Worm (Caenorhabditis elegans) whole organism, L1 larva: ENCODE measurements around the gene nspa-8.
A peak's percentile ranks its signal among the peaks of the same experiment; 100 is the strongest.

Source experiments
- C04F5.9 ChIP-seq: sonication (generic microtip); optimal IDR thresholded peaks from 2 replicates; lab custom pipeline; 2016; ENCODE audit warnings: missing genetic modification characterization, missing compliant biosample characterization
- C16A3.4 ChIP-seq: fragments of 150-350 bp; optimal IDR thresholded peaks from 2 replicates; lab custom pipeline; 2014; ENCODE audit warnings: missing biosample characterization, missing genetic modification characterization
- F16B12.6 ChIP-seq: fragments of 150-350 bp; optimal IDR thresholded peaks from 2 replicates; lab custom pipeline; 2014; ENCODE audit warnings: missing biosample characterization, missing genetic modification characterization
- Y116A8C.19 ChIP-seq: sonication (generic microtip); optimal IDR thresholded peaks from 2 replicates; lab custom pipeline; 2016; ENCODE audit warnings: missing compliant biosample characterization, missing genetic modification characterization, borderline replicate concordance
- alr-1 ChIP-seq: fragments of 200-800 bp; sonication (Bioruptor generic); optimal IDR thresholded peaks from 2 replicates; lab custom pipeline; 2018; ENCODE audit warnings: borderline replicate concordance, mild to moderate bottlenecking, missing genetic modification characterization, missing compliant biosample characterization
- aly-2 ChIP-seq: fragments of 150-350 bp; optimal IDR thresholded peaks from 2 replicates; lab custom pipeline; 2014; ENCODE audit warnings: missing biosample characterization, missing genetic modification characterization
- ceh-8 ChIP-seq: fragments of 200-800 bp; sonication (Bioruptor generic); optimal IDR thresholded peaks from 2 replicates; lab custom pipeline; 2018; ENCODE audit warnings: mild to moderate bottlenecking, missing genetic modification characterization, moderate library complexity, missing compliant biosample characterization
- ceh-88 ChIP-seq: fragments of 200-800 bp; sonication (Bioruptor generic); IDR thresholded peaks from 2 replicates; pipeline ENCODE4 v1.3.6; 2022; ENCODE audit warnings: missing genetic modification characterization, missing compliant biosample characterization
- dpl-1 ChIP-seq, 3 experiments: fragments of 150-350 bp in 2 of 3; sonication (generic microtip) in 1 of 3; optimal IDR thresholded peaks; 2 replicates each; lab custom pipeline; 2014 to 2017; ENCODE audit warnings: missing biosample characterization in 3 of 3, missing genetic modification characterization in 3 of 3, missing genetic modification reagents in 3 of 3
- egl-13 ChIP-seq: sonication (generic microtip); optimal IDR thresholded peaks from 2 replicates; lab custom pipeline; 2016; ENCODE audit warnings: missing genotype, missing genetic modification reagents, missing genetic modification characterization, missing compliant biosample characterization
- egl-27 ChIP-seq, 2 experiments: fragments of 150-350 bp in 1 of 2; sonication (generic microtip); optimal IDR thresholded peaks; 3 replicates each; lab custom pipeline; 2017 to 2018; ENCODE audit warnings: missing biosample characterization in 2 of 2, missing genetic modification characterization in 2 of 2, missing genetic modification reagents in 2 of 2
- elt-2 ChIP-seq: sonication (generic microtip); optimal IDR thresholded peaks from 2 replicates; lab custom pipeline; 2016; ENCODE audit warnings: missing genetic modification characterization, mild to moderate bottlenecking, inconsistent platforms, missing compliant biosample characterization, missing genetic modification reagents
- elt-3 ChIP-seq, 6 experiments: fragments of 150-350 bp in 1 of 6; sonication (generic microtip); optimal IDR thresholded peaks; 2 replicates each; lab custom pipeline; 2017 to 2018; ENCODE audit warnings: missing biosample characterization in 6 of 6, missing genetic modification characterization in 6 of 6, inconsistent platforms in 1 of 6
- fkh-4 ChIP-seq: sonication (generic microtip); optimal IDR thresholded peaks from 2 replicates; lab custom pipeline; 2016; ENCODE audit warnings: missing compliant biosample characterization, missing genetic modification characterization, borderline replicate concordance
- grh-1 ChIP-seq: fragments of 200-800 bp; sonication (Bioruptor generic); IDR thresholded peaks from 2 replicates; pipeline ENCODE4 v1.3.6; 2022; ENCODE audit warnings: missing genetic modification reagents, missing genetic modification characterization, missing compliant biosample characterization
- isw-1 ChIP-seq: fragments of 200-800 bp; sonication (Bioruptor generic); IDR thresholded peaks from 2 replicates; pipeline ENCODE4 v1.3.6; 2022; ENCODE audit warnings: missing genetic modification characterization, missing compliant biosample characterization
- jun-1 ChIP-seq: fragments of 150-350 bp; optimal IDR thresholded peaks from 2 replicates; lab custom pipeline; 2014; ENCODE audit warnings: missing biosample characterization, missing genetic modification reagents, missing genetic modification characterization
- lin-14 ChIP-seq: fragments of 200-800 bp; sonication (Bioruptor generic); optimal IDR thresholded peaks from 2 replicates; lab custom pipeline; 2018; ENCODE audit warnings: mild to moderate bottlenecking, missing genetic modification characterization, moderate library complexity, missing compliant biosample characterization
- lsy-2 ChIP-seq, 2 experiments: fragments of 150-350 bp; optimal IDR thresholded peaks; 2 replicates each; lab custom pipeline; 2014; ENCODE audit warnings: missing biosample characterization in 2 of 2, missing genetic modification characterization in 2 of 2
- mab-9 ChIP-seq: fragments of 200-800 bp; sonication (Bioruptor generic); IDR thresholded peaks from 2 replicates; pipeline ENCODE4 v1.3.6; 2022; ENCODE audit warnings: missing genetic modification reagents, missing genetic modification characterization, missing compliant biosample characterization
- mdl-1 ChIP-seq, 2 experiments: fragments of 150-350 bp; optimal IDR thresholded peaks; 2 replicates each; lab custom pipeline; 2014 to 2017; ENCODE audit warnings: missing biosample characterization in 2 of 2, missing genetic modification characterization in 2 of 2, inconsistent platforms in 1 of 2
- mep-1 ChIP-seq: fragments of 150-350 bp; optimal IDR thresholded peaks from 2 replicates; lab custom pipeline; 2014; ENCODE audit warnings: missing biosample characterization, missing genetic modification characterization
- nhr-19 ChIP-seq: fragments of 200-800 bp; sonication (Bioruptor generic); conservative IDR thresholded peaks from 2 replicates; pipeline ENCODE4 v1.3.6; 2022; ENCODE audit warnings: missing genetic modification characterization, missing compliant biosample characterization
- nhr-20 ChIP-seq: sonication (generic microtip); optimal IDR thresholded peaks from 2 replicates; lab custom pipeline; 2016; ENCODE audit warnings: mild to moderate bottlenecking, missing genetic modification characterization, missing compliant biosample characterization
- nhr-71 ChIP-seq: sonication (generic microtip); optimal IDR thresholded peaks from 2 replicates; lab custom pipeline; 2016; ENCODE audit warnings: mild to moderate bottlenecking, missing genetic modification characterization, moderate library complexity, missing compliant biosample characterization
- nhr-76 ChIP-seq: sonication (generic microtip); optimal IDR thresholded peaks from 2 replicates; lab custom pipeline; 2017; ENCODE audit warnings: missing biosample characterization, missing genetic modification characterization
- nhr-84 ChIP-seq: sonication (generic microtip); optimal IDR thresholded peaks from 2 replicates; lab custom pipeline; 2017; ENCODE audit warnings: missing biosample characterization, missing genetic modification characterization
- nhr-85 ChIP-seq: sonication (generic microtip); peaks from one replicate; lab custom pipeline; 2016; ENCODE audit warnings: missing genetic modification characterization, inconsistent platforms, missing compliant biosample characterization
- pag-3 ChIP-seq: sonication (generic microtip); optimal IDR thresholded peaks from 2 replicates; lab custom pipeline; 2017; ENCODE audit warnings: missing genetic modification characterization, mild to moderate bottlenecking, missing compliant biosample characterization, antibody characterized with exemption, borderline replicate concordance; ENCODE audit not compliant: insufficient read depth
- pqm-1 ChIP-seq: sonication (generic microtip); optimal IDR thresholded peaks from 3 replicates; lab custom pipeline; 2017; ENCODE audit warnings: missing biosample characterization, missing genetic modification characterization
- rnt-1 ChIP-seq: sonication (generic microtip); optimal IDR thresholded peaks from 2 replicates; lab custom pipeline; 2016; ENCODE audit warnings: mild to moderate bottlenecking, missing genetic modification characterization, moderate library complexity, missing compliant biosample characterization
- snpc-4 ChIP-seq: fragments of 150-350 bp; optimal IDR thresholded peaks from 2 replicates; lab custom pipeline; 2014; ENCODE audit warnings: missing biosample characterization, missing genetic modification characterization
- snu-23 ChIP-seq: sonication (generic microtip); optimal IDR thresholded peaks from 2 replicates; lab custom pipeline; 2016; ENCODE audit warnings: missing genetic modification characterization, missing compliant biosample characterization
- sptf-1 ChIP-seq: fragments of 150-350 bp; optimal IDR thresholded peaks from 2 replicates; lab custom pipeline; 2014; ENCODE audit warnings: missing biosample characterization, missing genetic modification characterization
- sup-37 ChIP-seq: fragments of 200-800 bp; sonication (Bioruptor generic); optimal IDR thresholded peaks from 2 replicates; lab custom pipeline; 2018; ENCODE audit warnings: mild to moderate bottlenecking, missing genetic modification characterization, missing compliant biosample characterization
- swsn-7 ChIP-seq: sonication (generic microtip); optimal IDR thresholded peaks from 2 replicates; lab custom pipeline; 2016; ENCODE audit warnings: missing genetic modification characterization, missing compliant biosample characterization
- tbx-2 ChIP-seq: sonication (generic microtip); optimal IDR thresholded peaks from 2 replicates; lab custom pipeline; 2016; ENCODE audit warnings: missing genetic modification characterization, missing compliant biosample characterization
- unc-130 ChIP-seq: fragments of 150-350 bp; optimal IDR thresholded peaks from 2 replicates; lab custom pipeline; 2017; ENCODE audit warnings: missing biosample characterization, missing genetic modification characterization, inconsistent platforms
- unc-62 ChIP-seq: fragments of 150-350 bp; optimal IDR thresholded peaks from 2 replicates; lab custom pipeline; 2014; ENCODE audit warnings: missing biosample characterization, missing genetic modification reagents, missing genetic modification characterization
- unc-98 ChIP-seq: fragments of 200-800 bp; sonication (Bioruptor generic); IDR thresholded peaks from 2 replicates; pipeline ENCODE4 v1.3.6; 2022; ENCODE audit warnings: missing genetic modification characterization, missing compliant biosample characterization
- vab-15 ChIP-seq: sonication (generic microtip); optimal IDR thresholded peaks from 2 replicates; lab custom pipeline; 2017; ENCODE audit warnings: missing genotype, mild to moderate bottlenecking, missing genetic modification characterization, missing compliant biosample characterization
- ztf-11 ChIP-seq, 2 experiments: sonication (generic microtip); optimal IDR thresholded peaks; 2 replicates each; lab custom pipeline; 2016 to 2017; ENCODE audit warnings: missing genetic modification characterization in 2 of 2, missing biosample characterization in 1 of 2, missing compliant biosample characterization in 1 of 2

nspa-8 gene

DNA sequence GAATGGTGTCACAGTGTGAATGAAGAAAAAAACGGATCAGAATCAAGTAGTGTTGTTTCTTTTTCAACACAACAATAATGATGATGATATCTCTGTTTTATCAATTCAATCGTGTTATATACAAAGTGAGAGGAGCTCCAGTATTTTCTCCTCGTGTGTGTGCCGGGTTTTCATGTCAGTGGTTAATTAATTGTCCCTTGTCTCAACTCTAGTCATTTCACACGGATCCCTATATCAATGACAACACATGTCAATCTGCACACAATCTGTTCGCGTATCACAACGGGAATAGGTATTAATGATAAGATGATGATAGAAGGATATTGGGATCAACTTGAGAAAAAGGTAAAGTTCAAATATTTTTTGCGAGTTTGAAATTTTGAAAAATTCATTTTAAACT is 26.4 kb downstream of the nspa-8 start:
- TF ChIP-seq mep-1 (no peak), aly-2 (no peak), egl-13 (tag; lab: Kevin White, UChicago) (no peak), ceh-88 (GFP tag; lab: Robert Waterston, UW) (no peak), jun-1 (tag; lab: Kevin White, UChicago) (no peak), snu-23 (GFP tag; lab: Kevin White, UChicago) (peak; percentile 4), unc-130 (peak; percentile 20), ztf-11 (tag; optimal IDR thresholded peaks at IDR 0.05; lab: Kevin White, UChicago) (no peak), F16B12.6 (no peak), lin-14 (GFP tag; lab: Kevin White, UChicago) (peak; percentile 93), fkh-4 (tag; lab: Kevin White, UChicago) (no peak), C04F5.9 (tag; lab: Kevin White, UChicago) (no peak), rnt-1 (tag; lab: Kevin White, UChicago) (peak; percentile 60), pqm-1 (tag; lab: Kevin White, UChicago) (no peak), isw-1 (GFP tag; lab: Robert Waterston, UW) (no peak), nhr-19 (GFP tag; lab: Robert Waterston, UW) (0 out of 2 replicates have a peak, but pooled peaks have one; percentile 25), nhr-71 (tag; lab: Kevin White, UChicago) (peak; percentile 61), pag-3 (tag; lab: Kevin White, UChicago) (peak; percentile 33), C16A3.4 (tag; lab: Kevin White, UChicago) (no peak), elt-3 (tag; optimal IDR thresholded peaks at IDR 0.05; lab: Kevin White, UChicago) (no peak), vab-15 (peak; percentile 89), tbx-2 (tag; lab: Kevin White, UChicago) (no peak), nhr-20 (tag; lab: Kevin White, UChicago) (no peak), alr-1 (tag; lab: Kevin White, UChicago) (no peak), mdl-1 (tag; optimal IDR thresholded peaks at IDR 0.05; lab: Kevin White, UChicago) (peak in 1 of 2 experiments; percentile 1), elt-2 (tag; lab: Kevin White, UChicago) (no peak), swsn-7 (tag; lab: Kevin White, UChicago) (no peak), dpl-1 (GFP tag; optimal IDR thresholded peaks at IDR 0.05; lab: Kevin White, UChicago) (no peak), unc-98 (no peak), nhr-85 (tag; lab: Kevin White, UChicago) (peak; percentile 12), egl-27 (tag; optimal IDR thresholded peaks at IDR 0.05; lab: Kevin White, UChicago) (no peak), Y116A8C.19 (no peak), lsy-2 (tag; optimal IDR thresholded peaks at IDR 0.05; lab: Kevin White, UChicago) (peak in 1 of 2 experiments; percentile 28)
- TF ChIP-seq, all 84 proteins: peak for 11

DNA sequence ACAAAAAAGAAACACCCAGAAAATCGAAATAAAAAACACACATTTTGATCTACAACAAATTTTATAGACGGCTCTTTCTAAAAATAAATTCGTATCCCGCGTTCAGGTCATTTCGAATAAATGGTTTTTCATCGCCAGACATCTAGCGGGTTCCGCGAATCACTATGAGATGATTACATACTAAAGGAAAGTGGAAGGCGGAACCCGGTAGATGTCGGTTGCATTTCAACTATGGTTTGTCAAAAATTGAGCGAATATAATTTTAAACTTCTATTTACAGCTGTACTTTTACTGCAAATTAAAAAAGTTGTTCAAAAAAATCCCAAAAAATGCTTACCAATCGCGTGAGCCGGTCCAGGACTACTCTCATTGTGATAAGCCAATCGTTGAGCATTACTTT is 29.0 kb downstream of the nspa-8 start:
- TF ChIP-seq snpc-4 (tag; lab: Kevin White, UChicago) (peak; percentile 82), grh-1 (no peak)
- TF ChIP-seq, all 84 proteins: peak for 1

DNA sequence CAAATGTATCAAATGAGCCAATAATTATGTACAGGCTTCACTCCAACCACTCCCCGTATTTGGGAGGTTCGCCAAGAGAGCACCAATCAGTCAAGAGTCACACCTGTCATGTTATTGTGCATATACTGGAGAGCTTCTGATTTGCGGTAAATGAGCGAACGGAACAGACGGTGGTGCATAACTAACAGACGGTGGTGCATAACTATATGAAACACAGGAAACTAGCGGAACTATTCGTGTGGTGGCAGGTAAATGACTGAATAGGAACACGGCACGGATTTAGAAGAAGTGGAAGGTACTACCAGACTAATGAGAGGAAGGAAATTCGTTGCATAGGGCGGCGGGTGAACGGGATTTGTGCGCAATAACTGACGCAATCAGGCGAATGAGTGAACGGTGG is 33.8 kb downstream of the nspa-8 start:
- TF ChIP-seq sup-37 (GFP tag; lab: Kevin White, UChicago) (no peak), sptf-1 (no peak), nhr-76 (tag; lab: Kevin White, UChicago) (no peak), unc-62 (GFP tag; lab: Kevin White, UChicago) (no peak), ceh-8 (GFP tag; lab: Kevin White, UChicago) (no peak), C04F5.9 (tag; lab: Kevin White, UChicago) (no peak), jun-1 (tag; lab: Kevin White, UChicago) (no peak), nhr-84 (tag; lab: Kevin White, UChicago) (no peak), mab-9 (no peak), lsy-2 (tag; optimal IDR thresholded peaks at IDR 0.05; lab: Kevin White, UChicago) (no peak)
- TF ChIP-seq, all 84 proteins: peak for 0
